Fruit fly (Drosophila melanogaster) Kc167 (cell line): ENCODE data around the gene Rheb.

Source experiments
- Myc ChIP-seq: fragments of >200 bp; optimal IDR thresholded peaks from 2 replicates; lab custom pipeline; 2017; ENCODE audit warnings: missing external identifiers
- Sin3A ChIP-seq: fragments of >200 bp; optimal IDR thresholded peaks from 2 replicates; lab custom pipeline; 2018; ENCODE audit warnings: missing external identifiers
- h ChIP-seq: fragments of >200 bp; optimal IDR thresholded peaks from 3 replicates; lab custom pipeline; 2018; ENCODE audit warnings: missing external identifiers
- insv ChIP-seq: fragments of >200 bp; optimal IDR thresholded peaks from 3 replicates; lab custom pipeline; 2018; ENCODE audit warnings: missing external identifiers
- psq ChIP-seq: fragments of >200 bp; optimal IDR thresholded peaks from 2 replicates; lab custom pipeline; 2017; ENCODE audit warnings: missing external identifiers
- ttk ChIP-seq: sonication (Bioruptor generic); optimal IDR thresholded peaks from 2 replicates; lab custom pipeline; 2017; ENCODE audit warnings: missing external identifiers

Gene Rheb

DNA sequence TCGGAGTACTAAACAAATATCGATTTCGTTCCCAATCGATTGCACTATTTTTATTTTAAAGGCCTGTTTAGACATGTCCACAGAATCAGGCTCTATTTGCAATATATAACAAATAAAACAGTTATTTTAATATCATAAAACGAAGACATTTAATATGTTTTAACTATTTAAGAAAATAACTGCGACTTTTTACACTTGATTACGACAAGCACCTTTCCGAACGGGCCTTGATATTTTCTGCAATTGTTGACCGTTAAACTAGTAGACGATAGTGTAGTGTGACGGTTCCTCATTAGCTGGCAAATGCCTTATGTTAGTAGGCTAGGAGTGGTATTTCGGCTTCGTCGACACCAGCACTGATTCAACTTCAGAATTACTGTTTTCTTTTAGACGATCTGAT, at the start of gene Rheb, which contains the start of gene CG2931:
Rheb (plus strand) TSS at position 332 of the 400 bp plus-strand sequence.
CG2931 (minus strand) TSS at position 26 of the 400 bp plus-strand sequence.
- TF ChIP-seq h (no peak), psq (lab: Kevin White, UChicago) (no peak), Sin3A (lab: Kevin White, UChicago) (no peak), insv (no peak), ttk (lab: Kevin White, UChicago) (no peak), Myc (lab: Kevin White, UChicago) (no peak)

DNA sequence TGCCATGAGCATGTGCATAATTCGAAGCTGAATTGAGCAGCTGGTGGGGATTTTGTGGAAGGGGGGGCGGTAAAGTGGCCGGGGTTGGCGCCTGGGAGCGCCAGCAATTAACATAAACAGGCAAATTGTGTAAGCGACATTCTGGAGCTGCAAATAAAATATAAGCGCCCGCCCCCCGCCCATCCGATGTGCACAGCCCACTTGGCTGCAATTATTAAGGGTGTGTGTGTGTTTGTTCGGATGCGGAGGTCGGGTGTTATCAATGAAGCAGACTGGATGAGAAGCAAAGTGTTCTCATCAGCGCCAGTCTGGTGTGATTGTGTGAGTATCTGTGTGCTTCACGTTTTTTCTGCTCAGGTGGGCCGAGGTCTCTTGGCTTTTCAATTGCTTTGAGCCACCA, 48.9 kb upstream of the Rheb start:
- TF ChIP-seq Myc (lab: Kevin White, UChicago) (no peak), psq (lab: Kevin White, UChicago) (no peak), ttk (lab: Kevin White, UChicago) (no peak), insv (no peak), h (no peak), Sin3A (lab: Kevin White, UChicago) (no peak)

DNA sequence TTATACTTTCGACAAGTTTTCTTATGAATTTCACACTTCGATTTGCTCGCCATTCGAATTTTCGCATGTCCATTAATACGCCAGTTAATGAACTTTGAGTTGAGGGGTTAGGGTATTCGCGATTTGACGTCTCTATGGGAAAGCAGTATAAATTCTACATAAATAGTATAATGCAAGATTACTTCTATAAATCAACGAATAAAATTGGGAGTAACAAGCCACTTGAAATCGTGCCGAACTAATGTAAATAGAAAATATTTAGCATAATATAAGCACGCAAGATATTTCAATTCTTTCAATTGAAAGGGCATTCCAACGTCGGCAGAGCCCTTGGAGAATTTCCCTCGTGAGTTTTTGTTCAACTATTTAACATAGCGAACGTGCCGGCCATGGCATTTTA, 48.2 kb upstream of the Rheb start:
- TF ChIP-seq Sin3A (lab: Kevin White, UChicago) = no peak
- no peak for TF ChIP-seq psq (lab: Kevin White, UChicago)
- no peak for TF ChIP-seq ttk (lab: Kevin White, UChicago)
- TF ChIP-seq Myc (lab: Kevin White, UChicago) = no peak
- no peak for TF ChIP-seq insv
- no peak for TF ChIP-seq h

DNA sequence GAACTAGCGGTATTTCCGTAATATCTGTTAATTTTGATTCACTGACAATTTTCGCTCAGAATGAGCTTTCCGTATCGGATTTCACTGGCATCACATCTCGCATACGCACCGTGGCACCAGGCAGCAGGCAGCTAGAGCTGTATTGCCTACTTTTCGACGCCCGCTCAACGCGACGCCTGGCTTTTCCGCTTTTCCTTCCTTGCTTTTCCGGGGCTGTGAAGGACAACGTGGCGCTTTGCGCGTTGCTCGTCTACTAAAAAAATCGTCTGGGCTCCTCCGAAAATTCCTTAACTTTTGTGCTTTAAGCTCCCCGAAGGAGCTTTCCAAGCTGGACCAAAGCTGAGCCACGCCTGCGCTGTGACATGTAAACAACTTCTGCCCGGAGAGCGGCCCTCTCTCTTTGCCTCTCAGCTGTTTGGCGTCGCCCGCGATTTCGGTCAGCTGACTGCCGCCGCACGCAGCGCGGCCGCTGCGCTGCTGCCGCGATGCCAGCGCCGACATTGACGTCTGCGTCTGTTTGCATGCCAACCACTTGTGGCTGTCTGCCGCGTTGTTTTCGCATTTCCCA, 45.6 kb upstream of the Rheb start, which contains the start of the genes CG43845 and Nmdar1:
CG43845 (minus strand) TSS at position 51 of the 568 bp plus-strand sequence.
Nmdar1 (minus strand) TSS at position 259 of the 568 bp plus-strand sequence.
- TF ChIP-seq Sin3A (lab: Kevin White, UChicago) = no peak

DNA sequence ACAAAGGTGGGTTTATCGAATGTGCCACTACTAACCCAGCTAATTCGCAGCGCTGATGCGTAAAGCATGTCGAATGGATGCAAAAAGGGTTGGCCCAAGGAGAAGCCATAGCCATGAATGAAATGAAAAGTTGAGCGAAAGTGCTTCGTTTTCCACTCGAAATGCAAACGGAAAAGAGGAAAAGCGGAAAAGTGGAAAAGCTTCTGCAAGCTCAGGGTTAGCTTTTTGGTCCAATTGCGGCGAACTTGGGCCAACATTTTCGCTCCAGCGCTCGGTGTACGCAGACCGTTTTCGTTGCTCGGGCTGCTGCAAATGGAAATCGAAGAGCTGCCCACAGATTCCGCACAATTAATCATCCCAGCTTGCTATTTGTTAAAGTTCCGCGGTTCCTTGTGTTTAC, 43.9 kb upstream of the Rheb start:
- no peak for TF ChIP-seq ttk (lab: Kevin White, UChicago)
- TF ChIP-seq h = no peak
- TF ChIP-seq psq (lab: Kevin White, UChicago) = no peak
- TF ChIP-seq insv = no peak
- no peak for TF ChIP-seq Myc (lab: Kevin White, UChicago)
- no peak for TF ChIP-seq Sin3A (lab: Kevin White, UChicago)

DNA sequence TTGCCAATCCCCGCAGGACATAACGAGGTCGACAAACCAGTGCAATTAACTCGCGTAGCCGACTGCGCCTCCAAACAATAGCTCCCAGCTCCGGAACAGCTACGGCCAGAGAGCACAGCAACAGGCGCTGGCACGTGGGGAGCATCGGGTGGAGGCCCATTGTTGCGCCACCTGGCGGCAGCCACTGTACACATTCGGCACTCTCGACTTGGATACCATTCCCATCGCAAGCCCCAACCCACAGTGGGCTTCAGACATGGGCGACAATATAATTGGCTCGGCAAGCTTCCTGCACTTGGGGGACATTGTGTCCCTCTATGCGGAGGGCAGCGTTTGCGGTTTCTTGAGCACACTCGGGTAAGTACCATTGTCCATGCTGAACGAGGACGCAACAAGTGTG, 41.2 kb upstream of the Rheb start:
- TF ChIP-seq insv = no peak
- TF ChIP-seq h = no peak
- no peak for TF ChIP-seq psq (lab: Kevin White, UChicago)
- no peak for TF ChIP-seq Myc (lab: Kevin White, UChicago)
- no peak for TF ChIP-seq ttk (lab: Kevin White, UChicago)
- TF ChIP-seq Sin3A (lab: Kevin White, UChicago) = no peak

DNA sequence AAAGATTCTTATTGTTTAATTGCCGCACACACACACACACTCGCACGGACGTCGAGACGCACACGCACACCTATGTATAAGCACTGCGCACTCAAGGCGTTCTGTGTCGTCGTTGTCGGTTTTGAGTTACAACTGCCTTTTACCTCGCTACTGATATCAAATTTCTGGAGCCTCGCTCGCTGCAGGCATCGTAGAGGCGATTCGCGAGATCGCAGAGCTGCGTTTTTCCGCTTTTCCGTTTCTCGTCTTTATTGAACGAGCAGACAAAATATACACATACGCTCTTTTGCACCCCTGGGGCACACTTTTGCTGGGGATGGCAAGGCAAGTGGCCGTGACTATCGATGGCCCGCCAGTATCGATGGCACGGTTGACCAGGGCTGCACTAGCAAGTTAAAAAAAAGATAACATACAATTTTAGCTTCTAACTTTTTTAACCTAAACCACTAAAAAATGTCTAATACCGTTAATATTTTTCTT, 21.2 kb upstream of the Rheb start, which contains the start of gene CG2519:
CG2519 (minus strand) TSS at position 312 of the 480 bp plus-strand sequence.
- TF ChIP-seq insv (no peak), Myc (lab: Kevin White, UChicago) (no peak), ttk (lab: Kevin White, UChicago) (no peak), h (no peak), Sin3A (lab: Kevin White, UChicago) (no peak), psq (lab: Kevin White, UChicago) (no peak)

DNA sequence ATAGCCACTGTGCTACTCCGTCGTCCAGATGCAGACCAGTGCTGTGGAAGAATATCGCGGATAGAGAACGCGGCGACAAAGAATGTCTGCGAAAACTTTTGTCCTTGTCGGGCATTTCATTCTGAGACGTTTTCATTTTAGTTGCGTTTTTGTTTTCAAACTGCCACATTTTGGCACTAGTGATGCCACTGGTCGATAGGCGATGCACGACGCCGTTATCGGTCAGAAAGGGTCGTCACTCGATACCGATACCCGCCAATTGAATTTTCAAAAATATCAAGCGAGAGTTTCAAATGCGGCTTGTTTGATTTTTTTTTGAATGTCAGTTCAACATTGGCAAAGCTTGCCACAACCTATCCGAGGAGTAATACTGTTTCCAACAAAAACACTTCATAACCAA, 18.3 kb upstream of the Rheb start:
- TF ChIP-seq insv = no peak
- no peak for TF ChIP-seq h
- TF ChIP-seq ttk (lab: Kevin White, UChicago) = no peak
- TF ChIP-seq Myc (lab: Kevin White, UChicago) = no peak
- no peak for TF ChIP-seq Sin3A (lab: Kevin White, UChicago)
- TF ChIP-seq psq (lab: Kevin White, UChicago) = no peak

DNA sequence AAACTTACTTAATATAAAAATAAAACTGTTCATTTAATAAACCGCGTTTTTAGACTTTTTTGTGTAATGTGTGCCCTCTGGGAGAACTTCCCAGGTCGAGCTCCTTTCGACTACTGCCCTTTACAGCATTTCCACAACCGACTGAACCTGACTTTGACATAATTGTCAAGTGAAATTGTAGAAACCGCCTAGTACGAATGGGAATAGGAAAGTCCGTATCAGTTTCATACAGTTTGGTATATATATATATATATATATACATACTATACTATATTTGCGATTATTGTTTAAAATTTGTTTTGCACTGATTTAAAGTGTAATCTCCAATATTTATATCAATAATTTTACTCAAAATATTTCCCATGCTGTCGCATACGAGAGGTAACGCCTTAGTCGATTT, 17.7 kb upstream of the Rheb start, which contains the start of gene mia:
mia (minus strand) TSS at position 101 of the 400 bp plus-strand sequence.
- TF ChIP-seq ttk (lab: Kevin White, UChicago) (no peak), Myc (lab: Kevin White, UChicago) (no peak), psq (lab: Kevin White, UChicago) (no peak)

DNA sequence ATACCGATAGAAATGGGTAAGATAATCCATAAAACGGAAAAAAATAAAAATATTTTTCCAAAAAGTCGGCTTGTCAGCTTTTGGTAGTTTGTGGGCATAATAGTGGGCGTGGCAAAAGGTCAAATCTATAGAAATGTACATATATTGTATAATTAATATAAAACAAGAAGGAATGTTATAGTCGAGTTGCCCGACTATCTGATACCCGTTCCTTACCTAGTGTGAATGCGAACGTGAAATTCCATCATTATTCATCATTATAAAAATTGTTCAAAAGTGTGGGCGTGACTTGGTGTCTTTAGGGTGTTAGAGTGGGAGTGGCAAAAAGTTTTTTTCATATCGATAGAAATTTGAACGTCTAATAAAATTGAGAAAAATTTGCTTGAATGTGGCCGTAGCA, 17.1 kb upstream of the Rheb start:
- TF ChIP-seq Sin3A (lab: Kevin White, UChicago) = no peak
- no peak for TF ChIP-seq h
- TF ChIP-seq ttk (lab: Kevin White, UChicago) = no peak
- no peak for TF ChIP-seq Myc (lab: Kevin White, UChicago)
- no peak for TF ChIP-seq insv
- TF ChIP-seq psq (lab: Kevin White, UChicago) = no peak

DNA sequence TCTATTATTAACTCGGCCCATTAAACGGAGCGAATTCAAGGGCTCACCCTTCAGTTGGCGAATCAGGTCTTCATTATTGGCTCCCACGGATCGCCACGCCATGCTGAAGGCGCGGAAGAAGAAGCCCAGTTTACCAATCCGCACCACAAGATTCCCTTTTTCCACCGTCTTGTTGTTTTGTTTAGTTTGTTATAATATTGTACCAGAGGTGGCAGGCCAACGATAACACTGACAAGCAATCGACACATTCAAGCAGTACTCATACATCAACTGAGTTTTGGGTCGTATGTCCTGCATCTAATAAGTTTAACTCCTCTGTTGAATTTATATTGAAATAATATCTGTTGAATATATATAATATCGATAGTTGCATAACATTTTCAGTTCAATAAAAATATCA, 14.6 kb upstream of the Rheb start, which contains the start of gene Pcmt:
Pcmt (minus strand) TSS at position 235 of the 400 bp plus-strand sequence.
- TF ChIP-seq h (no peak), Myc (lab: Kevin White, UChicago) (no peak), psq (lab: Kevin White, UChicago) (no peak)

DNA sequence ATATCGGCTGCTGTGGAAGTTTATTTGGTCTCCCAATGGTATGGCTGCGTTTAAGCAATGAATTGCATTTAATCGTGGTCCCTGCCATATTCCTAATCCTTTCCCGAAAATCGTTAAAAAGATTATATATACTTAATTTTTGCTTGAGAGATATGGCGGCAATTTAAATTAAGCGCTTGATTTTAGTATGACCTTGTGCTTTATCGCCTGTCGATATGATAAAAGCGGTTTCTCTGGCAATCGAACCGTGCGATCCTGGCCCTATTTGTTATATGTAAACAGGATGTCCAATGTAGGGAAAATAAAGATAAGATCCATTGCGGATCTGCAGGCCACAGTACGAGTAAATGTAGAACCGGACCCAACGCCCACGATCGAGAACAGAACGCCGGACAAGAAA, 13.9 kb upstream of the Rheb start, which contains the start of gene Snm1:
Snm1 (plus strand) TSS at position 233 of the 400 bp plus-strand sequence.
- no peak for TF ChIP-seq Myc (lab: Kevin White, UChicago)
- no peak for TF ChIP-seq insv
- TF ChIP-seq Sin3A (lab: Kevin White, UChicago) = no peak
- no peak for TF ChIP-seq psq (lab: Kevin White, UChicago)
- TF ChIP-seq h = no peak
- TF ChIP-seq ttk (lab: Kevin White, UChicago) = no peak

DNA sequence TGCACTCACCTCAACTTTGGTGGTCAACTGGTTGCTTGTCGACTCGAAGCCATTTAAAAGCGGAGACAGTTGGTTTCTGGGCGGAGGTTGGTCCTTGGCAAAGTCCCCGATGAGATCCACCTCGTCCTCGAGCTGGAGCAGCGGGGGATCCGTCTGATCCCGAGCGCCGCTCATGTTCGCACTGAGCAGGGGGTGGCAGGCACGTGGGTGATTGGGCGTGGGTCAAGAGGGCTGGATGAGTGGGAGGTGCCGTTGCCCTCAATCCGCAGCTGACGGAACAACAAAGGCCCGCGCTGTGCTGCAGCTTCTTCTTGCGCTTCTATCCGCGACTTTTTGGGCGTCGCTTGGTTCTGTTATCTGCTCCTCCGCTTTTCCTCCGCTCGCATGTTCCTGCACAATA, 5.8 kb upstream of the Rheb start:
- no peak for TF ChIP-seq insv
- TF ChIP-seq ttk (lab: Kevin White, UChicago) = no peak
- no peak for TF ChIP-seq h
- TF ChIP-seq Sin3A (lab: Kevin White, UChicago) = no peak
- no peak for TF ChIP-seq psq (lab: Kevin White, UChicago)
- TF ChIP-seq Myc (lab: Kevin White, UChicago) = no peak
